Fruit fly (Drosophila melanogaster) whole organism, embryonic: Measurements from ENCODE around the gene PEK.

Source experiments
- ATbp ChIP-seq: fragments of 200-800 bp; sonication (Bioruptor generic); optimal IDR thresholded peaks from 2 replicates; lab custom pipeline; 2017; ENCODE audit warnings: missing biosample characterization, mild to moderate bottlenecking, missing genetic modification characterization, missing genetic modification reagents
- Atf3 ChIP-seq: fragments of 200-800 bp; sonication (Bioruptor generic); optimal IDR thresholded peaks from 3 replicates; lab custom pipeline; 2016; ENCODE audit warnings: missing biosample characterization, missing genetic modification characterization
- CG11398 ChIP-seq: fragments of 200-800 bp; sonication (Bioruptor generic); optimal IDR thresholded peaks from 2 replicates; lab custom pipeline; 2016; ENCODE audit warnings: missing biosample characterization, missing genetic modification characterization
- CG11723 ChIP-seq: fragments of 200-800 bp; sonication (Bioruptor generic); optimal IDR thresholded peaks from 2 replicates; lab custom pipeline; 2017; ENCODE audit warnings: missing biosample characterization, mild to moderate bottlenecking, missing genetic modification characterization
- CG12155 ChIP-seq: fragments of 200-800 bp; sonication (Bioruptor generic); optimal IDR thresholded peaks from 3 replicates; lab custom pipeline; 2016; ENCODE audit warnings: missing biosample characterization, missing genetic modification characterization
- CG12236 ChIP-seq: fragments of 200-800 bp; sonication (Bioruptor generic); optimal IDR thresholded peaks from 2 replicates; lab custom pipeline; 2016; ENCODE audit warnings: missing biosample characterization, missing genetic modification characterization
- CG14050 ChIP-seq: fragments of 200-800 bp; sonication (Bioruptor generic); IDR thresholded peaks from 3 replicates; pipeline ENCODE4 v1.3.6; 2022; ENCODE audit warnings: missing biosample characterization, missing genetic modification characterization
- CG14441 ChIP-seq: fragments of 200-800 bp; sonication (Bioruptor generic); IDR thresholded peaks from 2 replicates; pipeline ENCODE4 v1.3.6; 2022; ENCODE audit warnings: missing biosample characterization, missing genetic modification characterization
- CG16815 ChIP-seq: fragments of 200-800 bp; sonication (Bioruptor generic); optimal IDR thresholded peaks from 3 replicates; lab custom pipeline; 2017; ENCODE audit warnings: missing biosample characterization, mild to moderate bottlenecking, missing genetic modification characterization
- CG17359 ChIP-seq: fragments of 200-800 bp; sonication (Bioruptor generic); optimal IDR thresholded peaks from 3 replicates; lab custom pipeline; 2018; ENCODE audit warnings: missing biosample characterization, mild to moderate bottlenecking, missing genetic modification characterization, moderate library complexity
- CG17385 ChIP-seq: fragments of 200-800 bp; sonication (Bioruptor generic); optimal IDR thresholded peaks from 3 replicates; lab custom pipeline; 2018; ENCODE audit warnings: missing biosample characterization, mild to moderate bottlenecking, missing genetic modification characterization
- CG2116 ChIP-seq: fragments of 200-800 bp; sonication (Bioruptor generic); optimal IDR thresholded peaks from 3 replicates; lab custom pipeline; 2018; ENCODE audit warnings: missing biosample characterization, mild to moderate bottlenecking, missing genetic modification characterization
- CG2202 ChIP-seq: fragments of 200-800 bp; sonication (Bioruptor generic); optimal IDR thresholded peaks from 2 replicates; lab custom pipeline; 2018; ENCODE audit warnings: missing biosample characterization, mild to moderate bottlenecking, missing genetic modification characterization
- CG30403 ChIP-seq: fragments of 200-800 bp; sonication (Bioruptor generic); optimal IDR thresholded peaks from 3 replicates; lab custom pipeline; 2016; ENCODE audit warnings: missing biosample characterization, missing genetic modification characterization
- CG31441 ChIP-seq: fragments of 200-800 bp; sonication (Bioruptor generic); IDR thresholded peaks from 2 replicates; pipeline ENCODE4 v1.3.6; 2022; ENCODE audit warnings: missing biosample characterization, missing genetic modification characterization
- CG3163 ChIP-seq: fragments of 200-800 bp; sonication (Bioruptor generic); optimal IDR thresholded peaks from 3 replicates; lab custom pipeline; 2016; ENCODE audit warnings: missing biosample characterization, missing genetic modification characterization
- CG3281 ChIP-seq: fragments of 200-800 bp; sonication (Bioruptor generic); optimal IDR thresholded peaks from 3 replicates; lab custom pipeline; 2017; ENCODE audit warnings: missing biosample characterization, mild to moderate bottlenecking, missing genetic modification characterization
- CG4424 ChIP-seq: fragments of 200-800 bp; sonication (Bioruptor generic); optimal IDR thresholded peaks from 3 replicates; lab custom pipeline; 2016; ENCODE audit warnings: missing biosample characterization, missing genetic modification characterization
- CG4617 ChIP-seq: fragments of 200-800 bp; sonication (Bioruptor generic); optimal IDR thresholded peaks from 3 replicates; lab custom pipeline; 2016; ENCODE audit warnings: missing biosample characterization, missing genetic modification characterization, borderline replicate concordance
- CG6654 ChIP-seq: fragments of 200-800 bp; sonication (Bioruptor generic); optimal IDR thresholded peaks from 2 replicates; lab custom pipeline; 2017; ENCODE audit warnings: missing biosample characterization, mild to moderate bottlenecking, missing genetic modification characterization
- CG7556 ChIP-seq: fragments of 200-800 bp; sonication (Bioruptor generic); optimal IDR thresholded peaks from 2 replicates; lab custom pipeline; 2017; ENCODE audit warnings: missing biosample characterization, mild to moderate bottlenecking, missing genetic modification characterization
- CG8281 ChIP-seq: fragments of 200-800 bp; sonication (Bioruptor generic); optimal IDR thresholded peaks from 2 replicates; lab custom pipeline; 2018; ENCODE audit warnings: missing biosample characterization, mild to moderate bottlenecking, missing genetic modification characterization, moderate library complexity
- CoRest ChIP-seq: fragments of 200-800 bp; sonication (Bioruptor generic); optimal IDR thresholded peaks from 3 replicates; lab custom pipeline; 2018; ENCODE audit warnings: missing biosample characterization, mild to moderate bottlenecking, missing genetic modification characterization, moderate library complexity
- Dfd ChIP-seq, 2 experiments: fragments of >200 bp; optimal IDR thresholded peaks; 2 replicates each; lab custom pipeline; 2017; ENCODE audit warnings: missing biosample characterization in 2 of 2, missing genetic modification characterization in 2 of 2
- Dip3 ChIP-seq: fragments of 200-800 bp; sonication (Bioruptor generic); optimal IDR thresholded peaks from 3 replicates; lab custom pipeline; 2016; ENCODE audit warnings: missing biosample characterization, missing genetic modification characterization
- E2f2 ChIP-seq: fragments of 200-800 bp; sonication (Bioruptor generic); IDR thresholded peaks from 2 replicates; pipeline ENCODE4 v1.3.6; 2022; ENCODE audit warnings: missing biosample characterization, missing genetic modification characterization
- Eip74EF ChIP-seq, 2 experiments: fragments of 200-800 bp in 1 of 2; fragments of >200 bp in 1 of 2; sonication (Bioruptor generic) in 1 of 2; optimal IDR thresholded peaks; 2 replicates each; lab custom pipeline; 2017 to 2019; ENCODE audit warnings: missing biosample characterization in 2 of 2, missing genetic modification characterization in 2 of 2, mild to moderate bottlenecking in 1 of 2, moderate library complexity in 1 of 2
- Ets65A ChIP-seq: fragments of 200-800 bp; sonication (Bioruptor generic); peaks from one replicate; lab custom pipeline; 2016; ENCODE audit warnings: missing biosample characterization, missing genetic modification characterization
- Gsc ChIP-seq: fragments of 200-800 bp; sonication (Bioruptor generic); IDR thresholded peaks from 2 replicates; pipeline ENCODE4 v1.3.6; 2022; ENCODE audit warnings: missing biosample characterization, missing genetic modification characterization
- HLHmδ ChIP-seq: fragments of 200-800 bp; sonication (Bioruptor generic); optimal IDR thresholded peaks from 2 replicates; lab custom pipeline; 2018; ENCODE audit warnings: missing biosample characterization, mild to moderate bottlenecking, missing genetic modification characterization, moderate library complexity
- Max ChIP-seq: fragments of 200-800 bp; sonication (Bioruptor generic); optimal IDR thresholded peaks from 2 replicates; lab custom pipeline; 2016; ENCODE audit warnings: missing biosample characterization, mild to moderate bottlenecking, missing genetic modification characterization
- Med ChIP-seq: fragments of 200-800 bp; sonication (Bioruptor generic); peaks from one replicate; lab custom pipeline; 2016; ENCODE audit warnings: missing biosample characterization, missing genetic modification characterization, mild to moderate bottlenecking, inconsistent platforms, moderate library complexity
- Myb ChIP-seq: fragments of 200-800 bp; sonication (Bioruptor generic); optimal IDR thresholded peaks from 2 replicates; lab custom pipeline; 2016; ENCODE audit warnings: missing biosample characterization, missing genetic modification characterization
- NC2β ChIP-seq: fragments of 200-800 bp; sonication (Bioruptor generic); optimal IDR thresholded peaks from 2 replicates; lab custom pipeline; 2016; ENCODE audit warnings: missing biosample characterization, missing genetic modification characterization
- Nf-YC ChIP-seq: fragments of 200-800 bp; optimal IDR thresholded peaks from 3 replicates; lab custom pipeline; 2019; ENCODE audit warnings: missing biosample characterization, mild to moderate bottlenecking, missing genetic modification characterization, moderate library complexity
- Stat92E ChIP-seq, 3 experiments: fragments of >200 bp in 2 of 3; fragments of 200-800 bp in 1 of 3; sonication (Bioruptor generic) in 1 of 3; optimal IDR thresholded peaks; 2 replicates each; lab custom pipeline; 2017 to 2019; ENCODE audit warnings: missing biosample characterization in 3 of 3, missing genetic modification characterization in 3 of 3, mild to moderate bottlenecking in 1 of 3, moderate library complexity in 1 of 3
- al ChIP-seq: fragments of 200-800 bp; sonication (Bioruptor generic); IDR thresholded peaks from 2 replicates; pipeline ENCODE4 v1.3.6; 2022; ENCODE audit warnings: missing biosample characterization, missing genetic modification characterization
- ase ChIP-seq: fragments of 200-800 bp; sonication (Bioruptor generic); IDR thresholded peaks from 3 replicates; pipeline ENCODE4 v1.3.6; 2022; ENCODE audit warnings: missing biosample characterization, missing genetic modification characterization
- bbx ChIP-seq: fragments of 200-800 bp; sonication (Bioruptor generic); IDR thresholded peaks from 2 replicates; pipeline ENCODE4 v1.3.6; 2022; ENCODE audit warnings: missing biosample characterization, missing genetic modification characterization; ENCODE audit not compliant: partially characterized antibody
- chif ChIP-seq, 2 experiments: fragments of 200-800 bp; sonication (Bioruptor generic); optimal IDR thresholded peaks; 3 replicates each; lab custom pipeline; 2016; ENCODE audit warnings: missing biosample characterization in 2 of 2, missing genetic modification characterization in 2 of 2
- dati ChIP-seq: fragments of 200-800 bp; sonication (Bioruptor generic); IDR thresholded peaks from 2 replicates; pipeline ENCODE4 v1.3.6; 2022; ENCODE audit warnings: missing biosample characterization, missing genetic modification characterization
- dysf ChIP-seq: fragments of 200-800 bp; sonication (Bioruptor generic); IDR thresholded peaks from 3 replicates; pipeline ENCODE4 v1.3.6; 2022; ENCODE audit warnings: missing biosample characterization, missing genetic modification characterization
- exex ChIP-seq: fragments of 200-800 bp; sonication (Bioruptor generic); optimal IDR thresholded peaks from 4 replicates; lab custom pipeline; 2018; ENCODE audit warnings: missing biosample characterization, mild to moderate bottlenecking, missing genetic modification characterization, moderate library complexity
- fru ChIP-seq: fragments of >200 bp; optimal IDR thresholded peaks from 2 replicates; lab custom pipeline; 2017
- pum ChIP-seq: fragments of 200-800 bp; sonication (Bioruptor generic); optimal IDR thresholded peaks from 2 replicates; lab custom pipeline; 2016; ENCODE audit warnings: missing biosample characterization, missing genetic modification characterization
- rib ChIP-seq: fragments of 200-800 bp; sonication (Bioruptor generic); IDR thresholded peaks from 2 replicates; pipeline ENCODE4 v1.3.6; 2022; ENCODE audit warnings: missing biosample characterization, missing genetic modification characterization
- schlank ChIP-seq: fragments of 200-800 bp; sonication (Bioruptor generic); optimal IDR thresholded peaks from 2 replicates; lab custom pipeline; 2018; ENCODE audit warnings: missing biosample characterization, mild to moderate bottlenecking, missing genetic modification characterization
- sd ChIP-seq: fragments of 200-800 bp; sonication (Bioruptor generic); optimal IDR thresholded peaks from 3 replicates; lab custom pipeline; 2018; ENCODE audit warnings: missing biosample characterization, mild to moderate bottlenecking, missing genetic modification characterization, moderate library complexity
- slou ChIP-seq: fragments of 200-800 bp; sonication (Bioruptor generic); optimal IDR thresholded peaks from 3 replicates; lab custom pipeline; 2016; ENCODE audit warnings: missing biosample characterization, missing genetic modification characterization
- sqz ChIP-seq: fragments of 200-800 bp; sonication (Bioruptor generic); optimal IDR thresholded peaks from 3 replicates; lab custom pipeline; 2018; ENCODE audit warnings: missing biosample characterization, mild to moderate bottlenecking, missing genetic modification characterization
- zf30C ChIP-seq: fragments of 200-800 bp; sonication (Bioruptor generic); optimal IDR thresholded peaks from 3 replicates; lab custom pipeline; 2018; ENCODE audit warnings: missing biosample characterization, mild to moderate bottlenecking, missing genetic modification characterization
- zfh1 ChIP-seq: fragments of 200-800 bp; sonication (Bioruptor generic); IDR thresholded peaks from 3 replicates; pipeline ENCODE4 v1.3.6; 2022; ENCODE audit warnings: missing biosample characterization, missing genetic modification characterization

The PEK gene

dm6 chr3R:5438750-5439149 lies 25.8 kb downstream of the PEK start (continued):
- TF ChIP-seq CG4617 (GFP tag; lab: Kevin White, UChicago): peak; percentile 17
- TF ChIP-seq ase (GFP tag; lab: Robert Waterston, UW): no peak
- no peak for TF ChIP-seq Nf-YC (tag; lab: Kevin White, UChicago)
- no peak for TF ChIP-seq Dfd (GFP tag; optimal IDR thresholded peaks at IDR 0.05; lab: Kevin White, UChicago)
- TF ChIP-seq CG8281: no peak
- peak; percentile 58 for TF ChIP-seq CG17359
- TF ChIP-seq Max (GFP tag; lab: Kevin White, UChicago): no peak
- TF ChIP-seq pum (GFP tag; lab: Kevin White, UChicago): no peak
- no peak for TF ChIP-seq dati
- peak; percentile 52 for TF ChIP-seq CG4424 (GFP tag; lab: Kevin White, UChicago)
- no peak for TF ChIP-seq CG30403 (GFP tag; lab: Kevin White, UChicago)
- no peak for TF ChIP-seq Dip3 (GFP tag; lab: Kevin White, UChicago)
- peak; percentile 82 for TF ChIP-seq sqz (GFP tag; lab: Kevin White, UChicago)
- no peak for TF ChIP-seq HLHmδ
- no peak for TF ChIP-seq CG11723 (GFP tag; lab: Kevin White, UChicago)
- TF ChIP-seq CG17385 (GFP tag; lab: Kevin White, UChicago): no peak
- no peak for TF ChIP-seq zfh1 (GFP tag; lab: Robert Waterston, UW)
- TF ChIP-seq CG2116: no peak
- TF ChIP-seq CoRest (tag; lab: Kevin White, UChicago): peak; percentile 46
- TF ChIP-seq Ets65A (GFP tag; lab: Kevin White, UChicago): peak; percentile 62
- no peak for TF ChIP-seq Stat92E (GFP tag; optimal IDR thresholded peaks at IDR 0.05; lab: Kevin White, UChicago)
- TF ChIP-seq dysf (GFP tag; lab: Robert Waterston, UW): no peak
- TF ChIP-seq CG12236 (GFP tag; lab: Kevin White, UChicago): no peak
- TF ChIP-seq rib (GFP tag; lab: Robert Waterston, UW): no peak
- TF ChIP-seq fru: no peak
- TF ChIP-seq CG16815 (GFP tag; lab: Kevin White, UChicago): no peak
- TF ChIP-seq schlank: no peak
- TF ChIP-seq Myb (GFP tag; lab: Kevin White, UChicago): peak; percentile 86
- no peak for TF ChIP-seq CG3281 (GFP tag; lab: Kevin White, UChicago)
- TF ChIP-seq ATbp: no peak
- TF ChIP-seq Atf3 (GFP tag; lab: Kevin White, UChicago): no peak
- TF ChIP-seq CG7556: no peak
- peak in 1 of 2 experiments; percentile 23 for TF ChIP-seq chif (GFP tag; optimal IDR thresholded peaks at IDR 0.05; lab: Kevin White, UChicago)
- no peak for TF ChIP-seq CG3163 (GFP tag; lab: Kevin White, UChicago)
- no peak for TF ChIP-seq CG14441 (GFP tag; lab: Robert Waterston, UW)
- no peak for TF ChIP-seq CG2202 (tag; lab: Kevin White, UChicago)
- TF ChIP-seq exex (tag; lab: Kevin White, UChicago): no peak
- TF ChIP-seq CG31441 (GFP tag; lab: Robert Waterston, UW): no peak
- TF ChIP-seq slou (GFP tag; lab: Kevin White, UChicago): no peak
- no peak for TF ChIP-seq CG14050 (GFP tag; lab: Robert Waterston, UW)
- TF ChIP-seq NC2β: no peak
- no peak for TF ChIP-seq Gsc (GFP tag; lab: Robert Waterston, UW)
- TF ChIP-seq zf30C: no peak
- peak; percentile 67 for TF ChIP-seq Med
- TF ChIP-seq E2f2 (GFP tag; lab: Robert Waterston, UW): no peak; the same call in 1 of the 2 replicates
- TF ChIP-seq al (GFP tag; lab: Robert Waterston, UW): no peak
- no peak for TF ChIP-seq CG11398 (GFP tag; lab: Kevin White, UChicago)
- TF ChIP-seq CG12155 (GFP tag; lab: Kevin White, UChicago): no peak
- no peak for TF ChIP-seq CG6654 (GFP tag; lab: Kevin White, UChicago)
- TF ChIP-seq sd (tag; lab: Kevin White, UChicago): peak; percentile 94
- no peak for TF ChIP-seq Eip74EF (GFP tag; optimal IDR thresholded peaks at IDR 0.05; lab: Kevin White, UChicago)
- TF ChIP-seq bbx (GFP tag; lab: Robert Waterston, UW): peak; percentile 33; the same call in 1 of the 2 replicates
